Worm (Caenorhabditis elegans) whole organism, young adult: ENCODE measurements around the gene ptr-19.
A peak's percentile ranks its signal among the peaks of the same experiment; 100 is the strongest.

Experiments
- B0035.1 ChIP-seq: sonication (generic microtip); optimal IDR thresholded peaks from 2 replicates; lab custom pipeline; 2016; ENCODE audit warnings: missing genetic modification characterization, mild to moderate bottlenecking, missing compliant biosample characterization, missing genotype, missing genetic modification reagents
- F10E7.11 ChIP-seq: sonication (generic microtip); optimal IDR thresholded peaks from 2 replicates; lab custom pipeline; 2017; ENCODE audit warnings: mild to moderate bottlenecking, missing genetic modification characterization, moderate library complexity, missing compliant biosample characterization
- F23B12.7 ChIP-seq: sonication (generic microtip); optimal IDR thresholded peaks from 2 replicates; lab custom pipeline; 2017; ENCODE audit warnings: missing genetic modification characterization, mild to moderate bottlenecking, missing compliant biosample characterization, antibody characterized with exemption, moderate library complexity; ENCODE audit not compliant: insufficient read depth
- F33H1.4 ChIP-seq: fragments of 200-800 bp; sonication (Bioruptor generic); IDR thresholded peaks from 2 replicates; pipeline ENCODE4 v1.3.6; 2022; ENCODE audit warnings: missing genetic modification reagents, missing genetic modification characterization, missing compliant biosample characterization
- F55B11.4 ChIP-seq: sonication (generic microtip); optimal IDR thresholded peaks from 2 replicates; lab custom pipeline; 2016; ENCODE audit warnings: missing compliant biosample characterization, missing genetic modification characterization, borderline replicate concordance; ENCODE audit not compliant: insufficient read depth
- K11D2.4 ChIP-seq: fragments of 200-800 bp; sonication (Bioruptor generic); IDR thresholded peaks from 2 replicates; pipeline ENCODE4 v1.3.6; 2022; ENCODE audit warnings: missing genetic modification reagents, missing genetic modification characterization, missing compliant biosample characterization
- T26A5.8 ChIP-seq: sonication (generic microtip); optimal IDR thresholded peaks from 2 replicates; lab custom pipeline; 2016; ENCODE audit warnings: missing genetic modification characterization, missing compliant biosample characterization
- ama-1 ChIP-seq, 3 experiments: fragments of 150-350 bp in 1 of 3; sonication (generic microtip) in 2 of 3; optimal IDR thresholded peaks; 2 replicates each; lab custom pipeline; 2014 to 2018; ENCODE audit warnings: missing biosample characterization in 2 of 3, missing genetic modification characterization in 2 of 3, missing genetic modification reagents in 2 of 3
- aptf-2 ChIP-seq: fragments of 200-800 bp; sonication (Bioruptor generic); conservative IDR thresholded peaks from 2 replicates; pipeline ENCODE4 v1.3.6; 2022; ENCODE audit warnings: missing genetic modification reagents, missing genetic modification characterization, missing compliant biosample characterization
- atf-7 ChIP-seq: sonication (generic microtip); optimal IDR thresholded peaks from 2 replicates; lab custom pipeline; 2017; ENCODE audit warnings: mild to moderate bottlenecking, missing genetic modification characterization, missing compliant biosample characterization
- bed-1 ChIP-seq: fragments of 200-800 bp; sonication (Bioruptor generic); IDR thresholded peaks from 2 replicates; pipeline ENCODE4 v1.3.6; 2022; ENCODE audit warnings: missing genetic modification reagents, missing genetic modification characterization, missing compliant biosample characterization
- bed-2 ChIP-seq: fragments of 200-800 bp; sonication (Bioruptor generic); IDR thresholded peaks from 2 replicates; pipeline ENCODE4 v1.3.6; 2022; ENCODE audit warnings: missing genetic modification reagents, missing genetic modification characterization, missing compliant biosample characterization
- ccch-3 ChIP-seq: fragments of 200-800 bp; sonication (Bioruptor generic); optimal IDR thresholded peaks from 2 replicates; lab custom pipeline; 2018; ENCODE audit warnings: mild to moderate bottlenecking, missing genetic modification characterization, missing compliant biosample characterization
- cebp-1 ChIP-seq, 2 experiments: fragments of 200-800 bp in 1 of 2; sonication (Bioruptor generic) in 1 of 2; sonication (generic microtip) in 1 of 2; IDR thresholded peaks in 1 of 2; optimal IDR thresholded peaks in 1 of 2; 2 replicates each; pipeline versions ENCODE4 v1.3.6 to Lab custom; 2017 to 2022; ENCODE audit warnings: missing compliant biosample characterization in 2 of 2, missing genetic modification characterization in 2 of 2, mild to moderate bottlenecking in 1 of 2, missing genetic modification reagents in 1 of 2, moderate library complexity in 1 of 2
- ceh-27 ChIP-seq: fragments of 200-800 bp; sonication (Bioruptor generic); optimal IDR thresholded peaks from 2 replicates; lab custom pipeline; 2018; ENCODE audit warnings: mild to moderate bottlenecking, missing genetic modification characterization, moderate library complexity, missing compliant biosample characterization
- ceh-79 ChIP-seq: sonication (generic microtip); optimal IDR thresholded peaks from 2 replicates; lab custom pipeline; 2017; ENCODE audit warnings: mild to moderate bottlenecking, missing genetic modification characterization, missing compliant biosample characterization
- efl-1 ChIP-seq: fragments of 150-350 bp; optimal IDR thresholded peaks from 2 replicates; lab custom pipeline; 2014; ENCODE audit warnings: missing biosample characterization, missing genetic modification reagents, missing genetic modification characterization
- egl-18 ChIP-seq: fragments of 200-800 bp; sonication (Bioruptor generic); IDR thresholded peaks from 2 replicates; pipeline ENCODE4 v1.3.6; 2022; ENCODE audit warnings: missing genetic modification reagents, missing genetic modification characterization, missing compliant biosample characterization
- hlh-26 ChIP-seq: fragments of 200-800 bp; sonication (Bioruptor generic); conservative IDR thresholded peaks from 2 replicates; pipeline ENCODE4 v1.3.6; 2022; ENCODE audit warnings: missing genetic modification reagents, missing genetic modification characterization, missing compliant biosample characterization
- let-526 ChIP-seq: fragments of 200-800 bp; sonication (Bioruptor generic); IDR thresholded peaks from 2 replicates; pipeline ENCODE4 v1.3.6; 2022; ENCODE audit warnings: missing genetic modification reagents, missing genetic modification characterization, missing compliant biosample characterization
- madf-3 ChIP-seq: fragments of 200-800 bp; sonication (Bioruptor generic); IDR thresholded peaks from 2 replicates; pipeline ENCODE4 v1.3.6; 2022; ENCODE audit warnings: missing genetic modification reagents, missing genetic modification characterization, missing compliant biosample characterization
- madf-8 ChIP-seq: fragments of 200-800 bp; sonication (Bioruptor generic); conservative IDR thresholded peaks from 2 replicates; pipeline ENCODE4 v1.3.6; 2022; ENCODE audit warnings: missing genetic modification reagents, missing genetic modification characterization, missing compliant biosample characterization
- mxl-1 ChIP-seq: sonication (generic microtip); optimal IDR thresholded peaks from 2 replicates; lab custom pipeline; 2016; ENCODE audit warnings: missing genetic modification characterization, missing compliant biosample characterization
- nhr-27 ChIP-seq: fragments of 200-800 bp; sonication (Bioruptor generic); optimal IDR thresholded peaks from 2 replicates; lab custom pipeline; 2018; ENCODE audit warnings: mild to moderate bottlenecking, missing genetic modification characterization, moderate library complexity, missing compliant biosample characterization
- nhr-80 ChIP-seq: sonication (generic microtip); optimal IDR thresholded peaks from 2 replicates; lab custom pipeline; 2016; ENCODE audit warnings: missing genetic modification characterization, missing compliant biosample characterization
- rcor-1 ChIP-seq: fragments of 200-800 bp; sonication (Bioruptor generic); IDR thresholded peaks from 2 replicates; pipeline ENCODE4 v1.3.6; 2022; ENCODE audit warnings: missing genetic modification reagents, missing genetic modification characterization, missing compliant biosample characterization
- rec-8 ChIP-seq, 2 experiments: sonication (generic microtip); optimal IDR thresholded peaks; 2 replicates each; lab custom pipeline; 2016; ENCODE audit warnings: mild to moderate bottlenecking in 2 of 2, missing genetic modification characterization in 2 of 2, missing genetic modification reagents in 2 of 2, missing genotype in 2 of 2, missing biosample characterization in 1 of 2, missing compliant biosample characterization in 1 of 2, moderate library complexity in 1 of 2
- rpc-1 ChIP-seq, 2 experiments: fragments of 150-350 bp in 1 of 2; sonication (generic microtip) in 1 of 2; optimal IDR thresholded peaks; 2 replicates each; lab custom pipeline; 2014 to 2018; ENCODE audit warnings: missing biosample characterization in 1 of 2, missing genetic modification characterization in 1 of 2, missing genetic modification reagents in 1 of 2, missing genotype in 1 of 2
- snpc-3.4 ChIP-seq: sonication (generic microtip); optimal IDR thresholded peaks from 2 replicates; lab custom pipeline; 2017; ENCODE audit warnings: missing genetic modification characterization, mild to moderate bottlenecking, missing compliant biosample characterization, antibody characterized with exemption, moderate library complexity, missing genotype, missing genetic modification reagents
- somi-1 ChIP-seq: fragments of 200-800 bp; sonication (Bioruptor generic); optimal IDR thresholded peaks from 2 replicates; lab custom pipeline; 2018; ENCODE audit warnings: mild to moderate bottlenecking, missing genetic modification characterization, missing compliant biosample characterization
- zim-3 ChIP-seq: sonication (generic microtip); optimal IDR thresholded peaks from 2 replicates; lab custom pipeline; 2017; ENCODE audit warnings: mild to moderate bottlenecking, missing genetic modification characterization, moderate library complexity, missing compliant biosample characterization

ptr-19 gene

ce11 chrIII:10759050-10760023 is 22.3 kb upstream of the ptr-19 start, which contains the start of gene tasp-1 (continued):
- TF ChIP-seq bed-2 (GFP tag; lab: Robert Waterston, UW), result peak; percentile 99
- TF ChIP-seq F10E7.11 (tag; lab: Kevin White, UChicago), result peak; percentile 99
- TF ChIP-seq F55B11.4 (tag; lab: Kevin White, UChicago), result no peak
- TF ChIP-seq madf-3 (GFP tag; lab: Robert Waterston, UW), result peak; percentile 99
- peak; percentile 98 for TF ChIP-seq nhr-27
- peak; percentile 99 for TF ChIP-seq efl-1 (GFP tag; lab: Kevin White, UChicago)

- TF ChIP-seq cebp-1 (GFP tag; IDR thresholded peaks at IDR 0.05; lab: Robert Waterston, UW) (no peak), cebp-1 (tag; optimal IDR thresholded peaks at IDR 0.05; lab: Kevin White, UChicago) (peak; percentile 48), ama-1 (optimal IDR thresholded peaks at IDR 0.05; lab: Kevin White, UChicago) (peak; percentile 75), ama-1 (GFP tag; optimal IDR thresholded peaks at IDR 0.05; lab: Kevin White, UChicago) (no peak), atf-7 (tag; lab: Kevin White, UChicago) (peak; percentile 7), F33H1.4 (GFP tag; lab: Robert Waterston, UW) (no peak), T26A5.8 (no peak)
Measured at ce11 chrIII:10763032-10763431, 18.6 kb upstream of the ptr-19 start, which contains the start of gene dpy-28. Gene dpy-28 (plus strand): TSS chrIII:10763131.

- TF ChIP-seq ceh-79 (tag; lab: Kevin White, UChicago) (no peak), B0035.1 (tag; lab: Kevin White, UChicago) (no peak), madf-3 (GFP tag; lab: Robert Waterston, UW) (no peak), F23B12.7 (no peak)
Measured at ce11 chrIII:10769693-10770092, 12.0 kb upstream of the ptr-19 start.

- peak; percentile 0 for TF ChIP-seq nhr-80 (tag; lab: Kevin White, UChicago)
- no peak for TF ChIP-seq K11D2.4 (GFP tag; lab: Robert Waterston, UW)
Measured at ce11 chrIII:10783052-10783451, 1.4 kb downstream of the ptr-19 start.

ce11 chrIII:10791233-10791632 is 9.6 kb downstream of the ptr-19 start:
- no peak for TF ChIP-seq madf-8
- no peak for TF ChIP-seq ccch-3
- no peak for TF ChIP-seq hlh-26 (GFP tag; lab: Robert Waterston, UW)
- TF ChIP-seq bed-1 (GFP tag; lab: Robert Waterston, UW), result no peak
- no peak for TF ChIP-seq rpc-1 (optimal IDR thresholded peaks at IDR 0.05; lab: Kevin White, UChicago)
- no peak for TF ChIP-seq rpc-1 (tag; optimal IDR thresholded peaks at IDR 0.05; lab: Kevin White, UChicago)
- TF ChIP-seq madf-3 (GFP tag; lab: Robert Waterston, UW), result no peak
- no peak for TF ChIP-seq rcor-1 (GFP tag; lab: Robert Waterston, UW)
- no peak for TF ChIP-seq ceh-79 (tag; lab: Kevin White, UChicago)
- TF ChIP-seq let-526 (GFP tag; lab: Robert Waterston, UW), result no peak
- no peak for TF ChIP-seq ceh-27 (GFP tag; lab: Kevin White, UChicago)
- TF ChIP-seq snpc-3.4 (tag; lab: Kevin White, UChicago), result no peak
- TF ChIP-seq rec-8 (tag; optimal IDR thresholded peaks at IDR 0.05; lab: Kevin White, UChicago), result no peak
- TF ChIP-seq zim-3, result no peak
- no peak for TF ChIP-seq F10E7.11 (tag; lab: Kevin White, UChicago)
- no peak for TF ChIP-seq egl-18
- no peak for TF ChIP-seq mxl-1 (tag; lab: Kevin White, UChicago)
- TF ChIP-seq somi-1 (GFP tag; lab: Kevin White, UChicago), result no peak
- no peak for TF ChIP-seq aptf-2 (GFP tag; lab: Robert Waterston, UW)
- TF ChIP-seq, all 124 proteins: peak for 0
